Fruit fly (Drosophila melanogaster) whole organism, adult: ENCODE data around the gene janA.
A peak's percentile ranks its signal among the peaks of the same experiment; 100 is the strongest.

ENCODE experiments used
- CG11617 ChIP-seq: fragments of 200-800 bp; sonication (Bioruptor generic); optimal IDR thresholded peaks from 2 replicates; lab custom pipeline; 2017; ENCODE audit warnings: mild to moderate bottlenecking, missing biosample characterization, missing genetic modification reagents, missing genetic modification characterization
- CG12768 ChIP-seq: fragments of 200-800 bp; sonication (Bioruptor generic); optimal IDR thresholded peaks from 2 replicates; lab custom pipeline; 2017; ENCODE audit warnings: missing biosample characterization, missing genetic modification characterization, mild to moderate bottlenecking, moderate library complexity, missing genetic modification reagents
- CG14711 ChIP-seq: fragments of 200-800 bp; sonication (Bioruptor generic); optimal IDR thresholded peaks from 2 replicates; lab custom pipeline; 2018; ENCODE audit warnings: missing biosample characterization, mild to moderate bottlenecking, missing genetic modification characterization, moderate library complexity
- CG1620 ChIP-seq: fragments of 200-800 bp; sonication (Bioruptor generic); optimal IDR thresholded peaks from 2 replicates; lab custom pipeline; 2016; ENCODE audit warnings: missing biosample characterization, missing genetic modification characterization
- CG33017 ChIP-seq: fragments of 200-800 bp; sonication (Bioruptor generic); optimal IDR thresholded peaks from 2 replicates; lab custom pipeline; 2018; ENCODE audit warnings: missing biosample characterization, mild to moderate bottlenecking, missing genetic modification characterization, moderate library complexity
- CG5204 ChIP-seq: fragments of 200-800 bp; sonication (Bioruptor generic); optimal IDR thresholded peaks from 2 replicates; lab custom pipeline; 2016; ENCODE audit warnings: missing biosample characterization, missing genetic modification characterization
- CG7045 ChIP-seq: fragments of 200-800 bp; sonication (Bioruptor generic); optimal IDR thresholded peaks from 2 replicates; lab custom pipeline; 2017; ENCODE audit warnings: missing biosample characterization, mild to moderate bottlenecking, missing genetic modification characterization
- CG7101 ChIP-seq: fragments of 200-800 bp; sonication (Bioruptor generic); optimal IDR thresholded peaks from 2 replicates; lab custom pipeline; 2018; ENCODE audit warnings: missing biosample characterization, mild to moderate bottlenecking, missing genetic modification characterization, moderate library complexity
- Clk ChIP-seq: fragments of 200-800 bp; sonication (Bioruptor generic); optimal IDR thresholded peaks from 2 replicates; lab custom pipeline; 2017; ENCODE audit warnings: missing biosample characterization, missing genetic modification characterization
- Crg-1 ChIP-seq: fragments of 200-800 bp; sonication (Bioruptor generic); optimal IDR thresholded peaks from 2 replicates; lab custom pipeline; 2016; ENCODE audit warnings: missing biosample characterization, missing genetic modification characterization
- Hr96 ChIP-seq: fragments of 200-800 bp; sonication (Bioruptor generic); optimal IDR thresholded peaks from 2 replicates; lab custom pipeline; 2016; ENCODE audit warnings: missing biosample characterization, missing genetic modification characterization
- Mnt ChIP-seq: fragments of 200-800 bp; sonication (Bioruptor generic); optimal IDR thresholded peaks from 2 replicates; lab custom pipeline; 2016; ENCODE audit warnings: missing biosample characterization, mild to moderate bottlenecking, missing genetic modification characterization
- bab1 ChIP-seq: fragments of 200-800 bp; sonication (Bioruptor generic); optimal IDR thresholded peaks from 3 replicates; lab custom pipeline; 2019; ENCODE audit warnings: missing biosample characterization, mild to moderate bottlenecking, missing genetic modification characterization, moderate library complexity
- cic ChIP-seq: fragments of 200-800 bp; sonication (Bioruptor generic); optimal IDR thresholded peaks from 2 replicates; lab custom pipeline; 2017; ENCODE audit warnings: missing biosample characterization, mild to moderate bottlenecking, missing genetic modification characterization, moderate library complexity
- cnc ChIP-seq, 2 experiments: fragments of >200 bp; optimal IDR thresholded peaks; 2 replicates each; lab custom pipeline; 2017
- kay ChIP-seq: fragments of 200-800 bp; sonication (Bioruptor generic); peaks from one replicate; lab custom pipeline; 2016; ENCODE audit warnings: missing biosample characterization, missing genetic modification characterization, borderline replicate concordance
- ovo ChIP-seq: fragments of 200-800 bp; sonication (Bioruptor generic); optimal IDR thresholded peaks from 2 replicates; lab custom pipeline; 2016; ENCODE audit warnings: missing biosample characterization, missing genetic modification characterization
- pad ChIP-seq: fragments of 200-800 bp; sonication (Bioruptor generic); optimal IDR thresholded peaks from 3 replicates; lab custom pipeline; 2017; ENCODE audit warnings: missing biosample characterization, missing genetic modification characterization, mild to moderate bottlenecking, moderate library complexity, missing genetic modification reagents
- tj ChIP-seq: fragments of 200-800 bp; sonication (Bioruptor generic); optimal IDR thresholded peaks from 3 replicates; lab custom pipeline; 2017; ENCODE audit warnings: missing biosample characterization, mild to moderate bottlenecking, missing genetic modification characterization, moderate library complexity
- toe ChIP-seq: fragments of 200-800 bp; sonication (Bioruptor generic); optimal IDR thresholded peaks from 2 replicates; lab custom pipeline; 2016; ENCODE audit warnings: missing biosample characterization, missing genetic modification characterization

The janA gene

dm6 chr3R:30005332-30005979 is 33.9 kb downstream of the janA start:
- TF ChIP-seq CG12768 (GFP tag; lab: Kevin White, UChicago) (no peak), Crg-1 (no peak), CG7101 (tag; lab: Kevin White, UChicago) (no peak), cic (GFP tag; lab: Kevin White, UChicago) (no peak), Hr96 (GFP tag; lab: Kevin White, UChicago) (no peak), bab1 (GFP tag; lab: Kevin White, UChicago) (no peak), CG33017 (tag; lab: Kevin White, UChicago) (no peak), tj (GFP tag; lab: Kevin White, UChicago) (no peak), toe (no peak), CG11617 (GFP tag; lab: Kevin White, UChicago) (no peak), CG5204 (GFP tag; lab: Kevin White, UChicago) (no peak), cnc (optimal IDR thresholded peaks at IDR 0.05; lab: Kevin White, UChicago) (no peak), ovo (GFP tag; lab: Kevin White, UChicago) (no peak), CG14711 (no peak), Clk (GFP tag; lab: Kevin White, UChicago) (no peak), pad (no peak), Mnt (no peak)

dm6 chr3R:30004648-30005047 is 34.7 kb downstream of the janA start, which contains the start of the genes Nlp and Nph:
Gene Nlp, plus strand, starts transcription at chr3R:30004785.
Gene Nph, minus strand, starts transcription at chr3R:30004861.
- TF ChIP-seq ovo (GFP tag; lab: Kevin White, UChicago) (no peak), cic (GFP tag; lab: Kevin White, UChicago) (peak; percentile 13), CG12768 (GFP tag; lab: Kevin White, UChicago) (peak; percentile 36), kay (GFP tag; lab: Kevin White, UChicago) (no peak), bab1 (GFP tag; lab: Kevin White, UChicago) (peak; percentile 42), tj (GFP tag; lab: Kevin White, UChicago) (peak; percentile 56), Crg-1 (peak; percentile 54), Hr96 (GFP tag; lab: Kevin White, UChicago) (peak; percentile 65), CG5204 (GFP tag; lab: Kevin White, UChicago) (no peak), pad (peak; percentile 30), Mnt (peak; percentile 95), CG7045 (peak; percentile 9), CG1620 (GFP tag; lab: Kevin White, UChicago) (peak; percentile 47), Clk (GFP tag; lab: Kevin White, UChicago) (no peak), CG7101 (tag; lab: Kevin White, UChicago) (peak; percentile 31), CG14711 (peak; percentile 93), CG33017 (tag; lab: Kevin White, UChicago) (no peak), CG11617 (GFP tag; lab: Kevin White, UChicago) (peak; percentile 22), cnc (optimal IDR thresholded peaks at IDR 0.05; lab: Kevin White, UChicago) (no peak), toe (peak; percentile 68)

- TF ChIP-seq Clk (GFP tag; lab: Kevin White, UChicago), result no peak
- TF ChIP-seq ovo (GFP tag; lab: Kevin White, UChicago), result peak; percentile 9
Measured at dm6 chr3R:30000286-30000685, 39.0 kb downstream of the janA start, which contains the start of gene Tace. Gene Tace, plus strand, starts transcription at chr3R:30000530.

- no peak for TF ChIP-seq toe
- TF ChIP-seq CG5204 (GFP tag; lab: Kevin White, UChicago), result no peak
- no peak for TF ChIP-seq CG11617 (GFP tag; lab: Kevin White, UChicago)
- no peak for TF ChIP-seq CG7045
- no peak for TF ChIP-seq CG33017 (tag; lab: Kevin White, UChicago)
- no peak for TF ChIP-seq Mnt
- TF ChIP-seq CG1620 (GFP tag; lab: Kevin White, UChicago), result no peak
- TF ChIP-seq Clk (GFP tag; lab: Kevin White, UChicago), result no peak
- no peak for TF ChIP-seq bab1 (GFP tag; lab: Kevin White, UChicago)
- no peak for TF ChIP-seq CG12768 (GFP tag; lab: Kevin White, UChicago)
- TF ChIP-seq ovo (GFP tag; lab: Kevin White, UChicago), result no peak
- TF ChIP-seq cic (GFP tag; lab: Kevin White, UChicago), result no peak
- no peak for TF ChIP-seq Hr96 (GFP tag; lab: Kevin White, UChicago)
- no peak for TF ChIP-seq kay (GFP tag; lab: Kevin White, UChicago)
Measured at dm6 chr3R:29999495-29999894, 39.8 kb downstream of the janA start, which contains the start of gene CG34298. Gene CG34298, plus strand, starts transcription at chr3R:29999795.

- TF ChIP-seq bab1 (GFP tag; lab: Kevin White, UChicago) (peak; percentile 55), CG7045 (no peak), CG14711 (peak; percentile 29), kay (GFP tag; lab: Kevin White, UChicago) (no peak), CG11617 (GFP tag; lab: Kevin White, UChicago) (no peak), CG7101 (tag; lab: Kevin White, UChicago) (peak; percentile 18), CG1620 (GFP tag; lab: Kevin White, UChicago) (peak; percentile 23), Mnt (peak; percentile 42), Hr96 (GFP tag; lab: Kevin White, UChicago) (no peak), CG5204 (GFP tag; lab: Kevin White, UChicago) (no peak)
Measured at dm6 chr3R:29997607-29998236, 41.6 kb downstream of the janA start, which contains the start of the genes CG15525 and CG11504. Gene CG15525, minus strand, starts transcription at chr3R:29997676. Gene CG11504, plus strand, starts transcription at chr3R:29997900.
